Worm (Caenorhabditis elegans) whole organism, L4 larva: ENCODE results near the gene C33F10.11.
A peak's percentile ranks its signal among the peaks of the same experiment; 100 is the strongest.

Source experiments
- nhr-28 ChIP-seq: fragments of 150-350 bp; optimal IDR thresholded peaks from 2 replicates; lab custom pipeline; 2014; ENCODE audit warnings: missing biosample characterization, missing genetic modification characterization
- unc-130 ChIP-seq: sonication (generic microtip); optimal IDR thresholded peaks from 2 replicates; lab custom pipeline; 2016; ENCODE audit warnings: missing genetic modification reagents, missing genetic modification characterization, missing compliant biosample characterization
- unc-62 ChIP-seq, 3 experiments: fragments of 150-350 bp in 1 of 3; sonication (generic microtip); optimal IDR thresholded peaks in 2 of 3; peaks in 1 of 3; 1 replicate in 1 of 3; 2 replicates in 2 of 3; lab custom pipeline; 2014 to 2017; ENCODE audit warnings: missing biosample characterization in 3 of 3, missing genetic modification characterization in 3 of 3, missing genetic modification reagents in 3 of 3, missing genotype in 1 of 3

- TF ChIP-seq nhr-28 (tag; lab: Kevin White, UChicago) (peak; percentile 33), unc-62 (GFP tag; optimal IDR thresholded peaks at IDR 0.05 in 1 of 2; lab: Kevin White, UChicago) (no peak), unc-62 (tag; optimal IDR thresholded peaks at IDR 0.05; lab: Kevin White, UChicago) (no peak), unc-130 (no peak)
Measured at ce11 chrII:4874335-4874861, 39.7 kb upstream of the C33F10.11 start, which contains the start of gene F11G11.15.
